Worm (Caenorhabditis elegans): Measurements from ENCODE around the gene hecw-1.

hecw-1 gene

ce11 chrIII:3389426-3390020 is at the start of gene hecw-1, which contains the start of gene elmd-1:
Gene hecw-1 (minus strand): TSS chrIII:3389970.
Gene elmd-1 (plus strand): TSS chrIII:3389919.
- TF ChIP-seq unc-62 (GFP tag; optimal IDR thresholded peaks at IDR 0.05): no peak

DNA sequence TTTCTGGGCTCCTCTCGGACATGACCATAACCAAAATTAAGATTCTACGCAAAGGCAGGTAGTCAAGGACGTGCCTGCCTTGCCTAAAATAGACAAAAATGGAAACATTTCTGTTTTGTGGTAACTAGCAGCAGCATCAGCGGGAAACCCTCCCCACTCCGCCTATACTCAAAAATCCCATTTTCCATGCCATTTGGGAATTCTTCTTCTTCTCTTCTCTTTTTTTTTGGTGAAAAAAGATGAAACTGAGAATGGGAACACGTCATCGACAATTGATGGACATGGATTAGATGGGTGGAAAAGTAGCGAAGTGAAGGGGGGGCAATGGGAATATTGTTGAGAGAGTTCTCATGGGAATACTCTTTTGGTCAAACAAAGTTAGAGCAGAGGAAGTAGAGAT is 47.4 kb upstream of the hecw-1 start:
- TF ChIP-seq unc-62 (GFP tag; optimal IDR thresholded peaks at IDR 0.05): no peak

DNA sequence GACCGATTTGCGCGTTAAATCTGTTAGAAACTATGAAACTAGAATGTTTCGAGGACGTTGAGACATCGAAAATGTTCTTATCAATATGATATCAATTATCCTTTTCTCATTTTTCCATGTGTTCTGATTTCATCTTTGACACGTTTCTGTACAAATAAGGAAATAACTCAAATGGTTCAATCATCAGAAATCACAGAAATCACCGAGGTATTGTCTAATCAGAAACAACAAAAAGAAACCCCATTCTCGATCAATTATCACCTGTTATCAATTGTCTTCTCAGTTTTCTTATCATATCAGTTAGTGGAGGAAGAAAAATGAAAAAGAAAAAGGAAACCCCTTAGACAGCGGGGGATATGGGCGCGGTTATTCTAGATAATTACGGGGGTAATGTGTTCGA is 45.4 kb upstream of the hecw-1 start:
- TF ChIP-seq unc-62 (GFP tag; optimal IDR thresholded peaks at IDR 0.05): no peak

DNA sequence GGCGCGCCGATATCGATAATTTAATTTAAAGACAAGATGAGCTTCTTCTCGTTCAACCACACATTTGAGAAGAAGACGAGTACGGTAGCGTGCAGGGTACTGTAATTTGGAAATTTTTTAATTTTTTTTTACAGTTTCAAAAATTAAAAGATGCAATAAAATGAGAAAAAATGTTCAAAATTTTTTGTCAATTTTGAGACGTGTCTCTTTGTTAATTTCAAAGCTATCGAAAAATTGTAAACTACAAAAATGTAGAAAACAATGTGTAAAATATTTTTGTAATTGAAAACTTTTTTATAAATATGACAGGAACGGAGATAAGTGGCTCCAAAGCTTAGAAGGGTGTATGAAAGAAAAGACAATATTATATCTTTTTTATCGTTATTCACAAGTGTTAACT is 41.6 kb upstream of the hecw-1 start, which contains the start of gene K01A11.1:
TSS of gene K01A11.1 (minus strand) at position 101 of the 400 bp plus-strand sequence.
- no peak for TF ChIP-seq unc-62 (GFP tag; optimal IDR thresholded peaks at IDR 0.05)

ce11 chrIII:3430667-3431066 is 40.9 kb upstream of the hecw-1 start:
- no peak for TF ChIP-seq unc-62 (GFP tag; optimal IDR thresholded peaks at IDR 0.05)

DNA sequence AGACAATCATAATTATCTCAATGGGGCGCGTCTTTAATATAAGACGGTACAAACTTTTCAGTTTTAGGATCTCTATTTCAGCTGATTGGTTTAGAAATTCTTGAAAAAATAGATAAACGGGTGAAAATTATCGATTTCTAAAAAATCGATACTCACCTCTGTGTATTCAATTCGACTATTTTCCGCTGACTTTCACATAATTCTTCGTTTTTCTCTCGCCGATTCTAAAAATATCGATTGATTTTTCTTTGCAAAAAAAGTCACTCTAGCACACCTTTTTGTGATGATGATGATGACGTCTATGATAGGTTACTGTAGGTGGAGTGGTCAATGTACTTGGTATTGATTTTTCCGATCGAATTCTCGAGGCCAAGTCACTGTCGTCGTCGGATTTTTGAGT is 40.0 kb upstream of the hecw-1 start:
- TF ChIP-seq unc-62 (GFP tag; optimal IDR thresholded peaks at IDR 0.05): no peak

ce11 chrIII:3428574-3428973 is 38.8 kb upstream of the hecw-1 start:
- no peak for TF ChIP-seq unc-62 (GFP tag; optimal IDR thresholded peaks at IDR 0.05)

DNA sequence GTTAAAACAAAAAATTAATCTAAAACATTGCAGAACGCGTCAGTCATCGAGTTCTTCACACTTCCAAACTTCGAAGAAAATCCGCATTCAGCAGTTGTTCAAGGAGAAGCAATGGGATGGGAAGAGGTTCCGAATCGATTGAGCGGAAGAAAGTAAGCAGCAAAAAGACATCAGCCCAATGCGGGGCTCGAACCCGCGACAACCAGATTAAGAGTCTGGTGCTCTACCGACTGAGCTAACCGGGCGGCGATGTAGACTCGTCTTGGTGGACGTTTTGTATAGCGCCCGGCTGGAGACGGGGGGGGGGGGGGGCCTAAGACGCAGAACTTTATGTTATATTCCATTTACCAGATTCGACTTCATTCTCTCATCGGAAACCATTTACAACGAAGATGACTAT is 37.0 kb upstream of the hecw-1 start:
- TF ChIP-seq unc-62 (GFP tag; optimal IDR thresholded peaks at IDR 0.05): no peak

ce11 chrIII:3425438-3425837 is 35.7 kb upstream of the hecw-1 start, which contains the start of gene metl-18:
Gene metl-18 (plus strand): TSS chrIII:3425738.
- TF ChIP-seq unc-62 (GFP tag; optimal IDR thresholded peaks at IDR 0.05): no peak

- TF ChIP-seq unc-62 (GFP tag; optimal IDR thresholded peaks at IDR 0.05): no peak
These were observed 34.2 kb upstream of the hecw-1 start for ce11 chrIII:3423924-3424323.

DNA sequence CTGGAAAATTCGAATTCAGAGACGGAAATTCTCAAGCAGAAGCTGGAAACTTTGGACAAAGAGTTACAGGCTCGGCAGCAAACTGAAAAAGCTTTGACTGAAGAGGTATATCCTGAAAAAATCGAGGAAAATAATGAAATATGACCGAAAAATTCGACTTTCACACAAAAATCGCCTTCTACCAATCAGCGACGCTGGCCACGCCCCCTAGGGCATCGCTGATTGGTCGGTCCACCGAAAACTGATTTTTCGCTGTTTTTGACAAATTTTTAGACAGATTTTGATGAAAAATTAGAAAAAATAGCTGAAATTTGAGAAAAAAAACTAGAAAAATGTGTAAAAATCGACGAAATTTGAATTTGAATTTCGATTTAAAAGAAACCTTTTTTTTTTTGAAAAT is 29.1 kb upstream of the hecw-1 start:
- TF ChIP-seq unc-62 (GFP tag; optimal IDR thresholded peaks at IDR 0.05): no peak

DNA sequence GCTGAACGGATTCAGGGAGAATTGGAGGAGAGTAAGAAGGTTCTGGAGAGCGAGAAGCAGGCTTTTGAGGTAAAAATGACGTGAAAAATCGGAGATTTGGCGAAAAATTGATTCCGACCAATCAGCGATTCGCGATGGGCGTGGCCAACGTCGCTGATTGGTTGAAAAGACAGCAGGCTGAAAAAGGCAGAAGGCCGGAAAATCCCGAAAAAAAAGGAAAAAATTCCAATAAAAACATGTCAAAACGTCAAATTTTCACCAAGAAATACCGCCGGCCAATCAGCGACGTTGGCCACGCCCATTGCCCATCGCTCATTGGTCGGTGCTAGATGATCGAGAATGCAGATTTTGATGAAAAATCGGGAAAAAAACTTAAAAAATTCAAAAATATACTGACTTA is 27.7 kb upstream of the hecw-1 start:
- no peak for TF ChIP-seq unc-62 (GFP tag; optimal IDR thresholded peaks at IDR 0.05)

- no peak for TF ChIP-seq unc-62 (GFP tag; optimal IDR thresholded peaks at IDR 0.05)
These were observed 24.6 kb upstream of the hecw-1 start for ce11 chrIII:3414412-3414811.

- TF ChIP-seq unc-62 (GFP tag; optimal IDR thresholded peaks at IDR 0.05): no peak
These were observed 23.7 kb upstream of the hecw-1 start for ce11 chrIII:3413437-3413836.

- TF ChIP-seq unc-62 (GFP tag; optimal IDR thresholded peaks at IDR 0.05): no peak
These were observed 15.8 kb upstream of the hecw-1 start, which contains the start of gene golg-4 for ce11 chrIII:3405535-3405934. Gene golg-4 (plus strand): TSS chrIII:3405568.

- TF ChIP-seq unc-62 (GFP tag; optimal IDR thresholded peaks at IDR 0.05): no peak
These were observed 14.7 kb upstream of the hecw-1 start, which contains the start of the genes npp-9 and F59A2.5 for ce11 chrIII:3404354-3404913. Gene npp-9 (minus strand): TSS chrIII:3404479. Gene F59A2.5 (plus strand): TSS chrIII:3404863.

DNA sequence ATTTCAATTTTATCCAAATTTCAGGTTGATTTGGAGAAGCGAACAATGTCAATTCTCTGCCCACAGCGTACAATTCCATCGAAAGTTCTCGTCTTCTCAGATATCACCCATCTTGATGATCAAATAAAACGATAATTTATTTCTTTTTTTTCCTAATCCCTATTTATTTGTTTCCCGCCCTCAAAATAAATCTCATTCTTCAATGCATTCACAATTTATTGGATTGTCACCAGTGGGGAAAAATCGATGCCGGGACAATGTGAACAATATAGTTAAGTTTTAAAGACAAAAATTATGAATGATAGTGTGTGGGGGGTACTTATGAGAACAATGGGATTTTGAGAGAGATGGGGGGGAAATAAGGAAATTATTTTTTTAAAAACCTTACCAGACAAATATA is 10.7 kb upstream of the hecw-1 start:
- no peak for TF ChIP-seq unc-62 (GFP tag; optimal IDR thresholded peaks at IDR 0.05)

Measured in whole organism, dauer.